Fruit fly (Drosophila melanogaster): ENCODE measurements around the gene Abp1.

Abp1 gene

DNA sequence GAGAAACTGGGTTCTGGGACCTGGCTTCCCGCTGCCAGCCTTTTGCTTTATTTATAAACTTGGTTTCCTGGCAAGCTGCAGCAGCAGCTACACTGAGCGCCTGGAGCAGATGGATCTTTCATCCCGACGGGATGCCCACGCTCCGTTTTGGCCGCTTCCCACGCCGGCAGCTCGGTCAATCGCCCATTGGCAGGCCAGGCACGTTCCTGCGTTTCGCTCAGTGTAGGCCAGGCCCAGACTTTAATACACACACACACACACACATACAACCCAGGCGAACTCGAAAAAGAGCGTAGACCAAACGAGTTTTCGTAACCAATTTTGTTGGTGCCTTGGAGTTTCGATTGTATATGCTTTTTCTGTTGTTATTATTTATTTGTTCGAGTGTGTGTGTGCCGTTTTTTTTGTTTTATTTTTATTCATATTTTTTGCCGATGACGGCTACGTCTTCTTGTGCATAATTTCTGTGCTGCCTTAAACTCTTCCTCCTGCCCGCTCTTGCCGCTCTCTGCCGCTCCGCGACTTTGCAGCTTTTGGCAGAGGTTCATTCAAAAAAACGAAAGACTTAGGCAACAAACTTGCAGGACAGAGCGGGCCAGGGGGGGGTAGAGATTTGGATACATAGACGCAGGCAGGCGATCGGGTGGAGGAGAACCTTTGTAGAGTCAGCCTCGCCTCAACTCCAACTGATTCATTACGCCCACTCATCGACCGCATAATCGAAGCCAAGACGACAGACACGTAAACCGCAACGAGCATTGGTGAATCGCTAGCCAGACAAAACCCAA lies 14.0 kb upstream of the Abp1 start (continued):
- TF ChIP-seq Eip93F (GFP tag; optimal IDR thresholded peaks at IDR 0.05) (no peak), Sox14 (GFP tag; optimal IDR thresholded peaks at IDR 0.05) (peak; percentile 87), CG11294 (GFP tag; IDR thresholded peaks at IDR 0.05) (peak; percentile 59; the same call in 1 of the 2 replicates), CG34406 (GFP tag; optimal IDR thresholded peaks at IDR 0.05) (peak; percentile 54), ss (GFP tag; optimal IDR thresholded peaks at IDR 0.05) (peak; percentile 78 to 90), Eip78C (GFP tag) (peak; percentile 93), CG8632 (GFP tag; optimal IDR thresholded peaks at IDR 0.05) (peak; percentile 60), svp (GFP tag) (no peak), acj6 (GFP tag; optimal IDR thresholded peaks at IDR 0.05) (no peak), Met (GFP tag; optimal IDR thresholded peaks at IDR 0.05) (peak; percentile 89), Sox102F (GFP tag; optimal IDR thresholded peaks at IDR 0.05) (peak; percentile 82), dsx (GFP tag; optimal IDR thresholded peaks at IDR 0.05; ENCODE audit: poor library complexity, severe bottlenecking) (peak; percentile 97), achi (GFP tag; optimal IDR thresholded peaks at IDR 0.05) (no peak), dac (GFP tag; optimal IDR thresholded peaks at IDR 0.05) (peak; percentile 66), Ets96B (tag; optimal IDR thresholded peaks at IDR 0.05) (peak; percentile 82), fd59A (GFP tag; optimal IDR thresholded peaks at IDR 0.05) (peak; percentile 84), CG6792 (GFP tag; optimal IDR thresholded peaks at IDR 0.05) (peak; percentile 82), CG8319 (GFP tag; optimal IDR thresholded peaks at IDR 0.05) (peak; percentile 61), fd85E (GFP tag; optimal IDR thresholded peaks at IDR 0.05) (no peak), CG15336 (GFP tag; IDR thresholded peaks at IDR 0.05) (peak; percentile 66), Lpt (GFP tag; optimal IDR thresholded peaks at IDR 0.05) (peak; percentile 88), topi (GFP tag; optimal IDR thresholded peaks at IDR 0.05) (peak; percentile 86), net (GFP tag; optimal IDR thresholded peaks at IDR 0.05) (peak; percentile 77), CG32006 (GFP tag; optimal IDR thresholded peaks at IDR 0.05) (peak; percentile 77), cyc (GFP tag; optimal IDR thresholded peaks at IDR 0.05) (peak; percentile 87), spab (GFP tag; optimal IDR thresholded peaks at IDR 0.05) (peak; percentile 78), Smox (GFP tag; optimal IDR thresholded peaks at IDR 0.05) (peak; percentile 85), CG3032 (tag; optimal IDR thresholded peaks at IDR 0.05) (peak; percentile 85), CG6854 (GFP tag; optimal IDR thresholded peaks at IDR 0.05) (peak; percentile 82), salr (GFP tag; optimal IDR thresholded peaks at IDR 0.05) (peak; percentile 59 to 81)

DNA sequence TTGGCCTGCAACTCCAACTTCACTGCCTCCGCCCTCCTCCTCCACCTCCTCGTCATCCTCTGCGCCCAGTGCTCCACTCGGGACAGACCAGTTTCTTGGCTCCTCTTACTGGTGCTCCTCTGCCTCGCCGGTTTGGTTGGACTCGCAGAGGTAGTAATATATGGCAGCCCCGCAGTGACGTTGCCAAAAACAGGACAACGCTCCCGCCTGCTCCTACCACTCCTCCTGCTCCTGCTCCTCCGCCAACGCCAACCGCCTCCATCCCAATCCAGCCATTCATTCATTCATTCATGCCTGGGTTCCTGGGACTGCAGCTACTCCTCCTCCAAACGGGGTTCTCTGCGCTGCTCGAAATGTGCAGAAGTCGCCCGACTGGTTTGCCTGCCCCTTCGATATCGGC lies 13.5 kb upstream of the Abp1 start:
- TF ChIP-seq CG11762 (GFP tag; optimal IDR thresholded peaks at IDR 0.05; ENCODE audit: insufficient read depth) (no peak), CG6808 (GFP tag; optimal IDR thresholded peaks at IDR 0.05) (no peak), Eip75B (GFP tag; optimal IDR thresholded peaks at IDR 0.05) (no peak), CG16779 (tag; optimal IDR thresholded peaks at IDR 0.05) (no peak), CG4318 (GFP tag; optimal IDR thresholded peaks at IDR 0.05) (no peak), Smox (GFP tag; optimal IDR thresholded peaks at IDR 0.05) (no peak), Hr4 (GFP tag; optimal IDR thresholded peaks at IDR 0.05) (no peak), CG9139 (GFP tag; optimal IDR thresholded peaks at IDR 0.05) (no peak), ss (GFP tag; optimal IDR thresholded peaks at IDR 0.05) (no peak), achi (GFP tag; optimal IDR thresholded peaks at IDR 0.05) (no peak), CG6854 (GFP tag; optimal IDR thresholded peaks at IDR 0.05) (no peak), CG6276 (GFP tag; optimal IDR thresholded peaks at IDR 0.05) (no peak), CG6163 (GFP tag; IDR thresholded peaks at IDR 0.05) (no peak)
